Fruit fly (Drosophila melanogaster) whole organism, wandering third instar larva: ENCODE results near the gene SdhCL.

Experiments used
- Abd-B ChIP-seq: fragments of >200 bp; optimal IDR thresholded peaks from 2 replicates; lab custom pipeline; 2017; ENCODE audit warnings: missing biosample characterization, missing genetic modification characterization
- CG32264 ChIP-seq: fragments of 200-800 bp; sonication (Bioruptor generic); optimal IDR thresholded peaks from 2 replicates; lab custom pipeline; 2016; ENCODE audit warnings: missing biosample characterization, missing genetic modification characterization
- CG9705 ChIP-seq: fragments of 200-800 bp; sonication (Bioruptor generic); optimal IDR thresholded peaks from 2 replicates; lab custom pipeline; 2018; ENCODE audit warnings: missing biosample characterization, mild to moderate bottlenecking, missing genetic modification characterization
- CrebA ChIP-seq: fragments of 200-800 bp; sonication (Bioruptor generic); optimal IDR thresholded peaks from 2 replicates; lab custom pipeline; 2016; ENCODE audit warnings: missing biosample characterization, mild to moderate bottlenecking, missing genetic modification characterization, borderline replicate concordance
- Dfd ChIP-seq: fragments of >200 bp; optimal IDR thresholded peaks from 2 replicates; lab custom pipeline; 2017; ENCODE audit warnings: missing biosample characterization, missing genetic modification characterization
- Dif ChIP-seq: fragments of 200-275, 200-300 bp; sonication (Bioruptor generic); optimal IDR thresholded peaks from 2 replicates; lab custom pipeline; 2018; ENCODE audit warnings: missing biosample characterization, missing genetic modification characterization; ENCODE audit not compliant: partially characterized antibody
- GATAd ChIP-seq: sonication (Bioruptor generic); optimal IDR thresholded peaks from 2 replicates; lab custom pipeline; 2016; ENCODE audit warnings: missing biosample characterization, missing genetic modification characterization
- HLH106 ChIP-seq: fragments of 200-800 bp; optimal IDR thresholded peaks from 3 replicates; lab custom pipeline; 2019; ENCODE audit warnings: missing biosample characterization, mild to moderate bottlenecking, missing genetic modification characterization, moderate library complexity
- Hnf4 ChIP-seq: fragments of 200-800 bp; sonication (Bioruptor generic); optimal IDR thresholded peaks from 2 replicates; lab custom pipeline; 2016; ENCODE audit warnings: missing biosample characterization, mild to moderate bottlenecking, missing genetic modification characterization
- Hr78 ChIP-seq: fragments of >200 bp; optimal IDR thresholded peaks from 2 replicates; lab custom pipeline; 2017; ENCODE audit warnings: missing biosample characterization, missing genetic modification characterization
- Hr83 ChIP-seq: fragments of 200-300 bp; sonication (Bioruptor generic); optimal IDR thresholded peaks from 2 replicates; lab custom pipeline; 2016; ENCODE audit warnings: missing biosample characterization, mild to moderate bottlenecking, missing genetic modification characterization, moderate library complexity; ENCODE audit not compliant: poor library complexity, severe bottlenecking
- Jra ChIP-seq: sonication (Bioruptor generic); optimal IDR thresholded peaks from 2 replicates; lab custom pipeline; 2016; ENCODE audit warnings: missing biosample characterization, missing genetic modification characterization
- Mio ChIP-seq: sonication (Bioruptor generic); optimal IDR thresholded peaks from 2 replicates; lab custom pipeline; 2016; ENCODE audit warnings: missing biosample characterization, missing genetic modification characterization
- Myc ChIP-seq: fragments of >200 bp; optimal IDR thresholded peaks from 2 replicates; lab custom pipeline; 2017
- N ChIP-seq: fragments of >200 bp; optimal IDR thresholded peaks from 2 replicates; lab custom pipeline; 2018; ENCODE audit warnings: missing biosample characterization, missing external identifiers, missing genetic modification characterization
- OdsH ChIP-seq: fragments of 200-800 bp; sonication (Bioruptor generic); optimal IDR thresholded peaks from 2 replicates; lab custom pipeline; 2016; ENCODE audit warnings: missing biosample characterization, mild to moderate bottlenecking, missing genetic modification characterization
- Rel ChIP-seq, 2 experiments: fragments of 200-800 bp; sonication (Bioruptor generic) in 1 of 2; optimal IDR thresholded peaks; 2 replicates in 1 of 2; 3 replicates in 1 of 2; lab custom pipeline; 2016 to 2019; ENCODE audit warnings: mild to moderate bottlenecking in 2 of 2, missing biosample characterization in 2 of 2, missing genetic modification characterization in 2 of 2, moderate library complexity in 1 of 2
- Sp1 ChIP-seq: fragments of 200-800 bp; sonication (Bioruptor generic); optimal IDR thresholded peaks from 3 replicates; lab custom pipeline; 2019; ENCODE audit warnings: missing biosample characterization, mild to moderate bottlenecking, missing genetic modification characterization, moderate library complexity
- Vsx2 ChIP-seq: fragments of 200-300, 225-300 bp; sonication (Bioruptor generic); optimal IDR thresholded peaks from 2 replicates; lab custom pipeline; 2018; ENCODE audit warnings: missing biosample characterization, missing genetic modification characterization; ENCODE audit not compliant: partially characterized antibody
- br ChIP-seq: fragments of 200-800 bp; sonication (Bioruptor generic); optimal IDR thresholded peaks from 2 replicates; lab custom pipeline; 2016; ENCODE audit warnings: missing biosample characterization, missing genetic modification characterization
- brk ChIP-seq: fragments of 200-800 bp; sonication (Bioruptor generic); optimal IDR thresholded peaks from 2 replicates; lab custom pipeline; 2016; ENCODE audit warnings: missing biosample characterization, mild to moderate bottlenecking, missing genetic modification characterization
- dl ChIP-seq, 2 experiments: fragments of 175-275, 200-275 bp in 1 of 2; fragments of 200-275 bp in 1 of 2; sonication (Bioruptor generic); optimal IDR thresholded peaks; lab custom pipeline; 2018; ENCODE audit warnings: mild to moderate bottlenecking in 2 of 2, missing biosample characterization in 2 of 2, missing genetic modification characterization in 2 of 2, moderate library complexity in 2 of 2; ENCODE audit not compliant: partially characterized antibody in 2 of 2, insufficient read depth in 1 of 2
- dmrt93B ChIP-seq: fragments of 200-800 bp; sonication (Bioruptor generic); optimal IDR thresholded peaks from 2 replicates; lab custom pipeline; 2018; ENCODE audit warnings: missing biosample characterization, mild to moderate bottlenecking, missing genetic modification characterization
- dsf ChIP-seq: sonication (Bioruptor generic); optimal IDR thresholded peaks from 2 replicates; lab custom pipeline; 2016; ENCODE audit warnings: missing biosample characterization, missing genetic modification characterization, borderline replicate concordance
- ey ChIP-seq: fragments of 200-800 bp; sonication (Bioruptor generic); optimal IDR thresholded peaks from 2 replicates; lab custom pipeline; 2016; ENCODE audit warnings: missing biosample characterization, missing genetic modification characterization
- foxo ChIP-seq, 2 experiments: fragments of 200-800 bp; sonication (Bioruptor generic); optimal IDR thresholded peaks; 2 replicates in 1 of 2; 3 replicates in 1 of 2; lab custom pipeline; 2016 to 2017; ENCODE audit warnings: missing biosample characterization in 2 of 2, missing genetic modification characterization in 2 of 2
- fru ChIP-seq: fragments of 200-800 bp; sonication (Bioruptor generic); optimal IDR thresholded peaks from 3 replicates; lab custom pipeline; 2016; ENCODE audit warnings: missing biosample characterization, mild to moderate bottlenecking, missing genetic modification characterization
- h ChIP-seq: fragments of 200-800 bp; sonication (Bioruptor generic); optimal IDR thresholded peaks from 3 replicates; lab custom pipeline; 2016; ENCODE audit warnings: missing biosample characterization, mild to moderate bottlenecking, missing genetic modification characterization
- jim ChIP-seq: fragments of 175-275, 200-325 bp; sonication (Bioruptor generic); optimal IDR thresholded peaks from 2 replicates; lab custom pipeline; 2016; ENCODE audit warnings: missing biosample characterization, mild to moderate bottlenecking, missing genetic modification characterization
- lola ChIP-seq: fragments of >200 bp; optimal IDR thresholded peaks from 2 replicates; lab custom pipeline; 2017; ENCODE audit warnings: missing biosample characterization, missing genetic modification characterization
- pan ChIP-seq: fragments of >200 bp; optimal IDR thresholded peaks from 2 replicates; lab custom pipeline; 2017
- psq ChIP-seq: fragments of 200-800 bp; sonication (Bioruptor generic); optimal IDR thresholded peaks from 3 replicates; lab custom pipeline; 2017; ENCODE audit warnings: missing biosample characterization, mild to moderate bottlenecking, missing genetic modification characterization, moderate library complexity
- rgr ChIP-seq: fragments of 200-800 bp; sonication (Bioruptor generic); optimal IDR thresholded peaks from 3 replicates; lab custom pipeline; 2016; ENCODE audit warnings: missing biosample characterization, mild to moderate bottlenecking, missing genetic modification characterization
- sage ChIP-seq: fragments of 200-800 bp; sonication (Bioruptor generic); optimal IDR thresholded peaks from 2 replicates; lab custom pipeline; 2016; ENCODE audit warnings: missing biosample characterization, mild to moderate bottlenecking, missing genetic modification characterization
- sv ChIP-seq: fragments of 200-800 bp; sonication (Bioruptor generic); optimal IDR thresholded peaks from 3 replicates; lab custom pipeline; 2016; ENCODE audit warnings: missing biosample characterization, missing genetic modification characterization
- tai ChIP-seq: sonication (Bioruptor generic); optimal IDR thresholded peaks from 2 replicates; lab custom pipeline; 2016; ENCODE audit warnings: missing biosample characterization, missing genetic modification characterization
- usp ChIP-seq: fragments of >200 bp; optimal IDR thresholded peaks from 2 replicates; lab custom pipeline; 2017; ENCODE audit warnings: missing biosample characterization, missing genetic modification characterization
- woc ChIP-seq: sonication (Bioruptor generic); optimal IDR thresholded peaks from 2 replicates; lab custom pipeline; 2016; ENCODE audit warnings: missing biosample characterization, mild to moderate bottlenecking, missing genetic modification characterization

SdhCL gene

DNA sequence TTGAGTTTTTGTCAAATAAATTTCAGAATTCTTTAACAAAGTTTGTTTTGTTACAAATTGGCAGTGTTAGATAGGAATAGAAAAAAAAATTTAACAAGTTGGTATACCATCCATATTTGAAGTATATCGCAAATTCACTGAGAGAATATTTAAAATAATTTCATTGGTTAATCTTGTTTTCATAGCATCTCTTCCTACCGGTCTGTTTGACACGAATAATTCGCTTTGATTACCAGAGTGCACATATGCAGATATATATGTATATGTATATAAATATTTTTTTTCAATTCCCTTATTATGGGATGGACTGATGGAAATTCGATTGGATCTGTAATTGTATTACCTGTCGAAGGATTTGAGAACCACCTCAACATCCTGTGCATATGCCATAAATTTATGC is at the start of gene SdhCL:
Gene SdhCL (minus strand): TSS at position 101 of the 400 bp plus-strand sequence.
- TF ChIP-seq OdsH (GFP tag; lab: Kevin White, UChicago) (no peak), usp (GFP tag; lab: Kevin White, UChicago) (no peak), fru (no peak), br (GFP tag; lab: Kevin White, UChicago) (no peak), sv (no peak), Hr83 (no peak), sage (GFP tag; lab: Kevin White, UChicago) (no peak), pan (lab: Kevin White, UChicago) (no peak), Sp1 (GFP tag; lab: Kevin White, UChicago) (no peak), Vsx2 (GFP tag; lab: Kevin White, UChicago) (no peak), Mio (GFP tag; lab: Kevin White, UChicago) (no peak), Rel (GFP tag; optimal IDR thresholded peaks at IDR 0.05; lab: Kevin White, UChicago) (no peak), Rel (tag; optimal IDR thresholded peaks at IDR 0.05; lab: Kevin White, UChicago) (no peak), CrebA (GFP tag; lab: Kevin White, UChicago) (no peak), rgr (no peak), foxo (GFP tag; optimal IDR thresholded peaks at IDR 0.05; lab: Kevin White, UChicago) (no peak), CG9705 (GFP tag; lab: Kevin White, UChicago) (no peak), CG32264 (GFP tag; lab: Kevin White, UChicago) (no peak)

DNA sequence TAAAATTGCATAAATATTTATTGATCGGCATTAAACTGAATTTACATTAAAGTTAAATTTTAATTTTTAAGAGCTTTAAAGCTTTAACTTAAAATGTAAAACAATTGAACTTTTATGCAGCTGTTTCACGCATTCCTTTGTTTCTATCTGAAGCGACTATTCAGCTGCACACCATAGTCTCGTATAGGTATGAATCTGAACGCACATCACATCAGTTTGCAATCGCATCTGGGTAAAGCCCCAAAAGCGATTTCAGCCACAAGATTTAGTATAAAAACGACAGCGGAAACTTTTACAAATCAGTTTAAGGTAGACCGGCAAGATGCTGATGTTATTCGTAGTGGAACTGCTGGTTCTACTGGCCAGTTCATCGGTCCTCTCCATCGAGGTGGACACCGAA is 45.4 kb upstream of the SdhCL start, which contains the start of gene CG4757:
Gene CG4757 (plus strand): TSS at position 301 of the 400 bp plus-strand sequence.
- TF ChIP-seq sage (GFP tag; lab: Kevin White, UChicago) = no peak
- TF ChIP-seq dmrt93B (GFP tag; lab: Kevin White, UChicago) = no peak

DNA sequence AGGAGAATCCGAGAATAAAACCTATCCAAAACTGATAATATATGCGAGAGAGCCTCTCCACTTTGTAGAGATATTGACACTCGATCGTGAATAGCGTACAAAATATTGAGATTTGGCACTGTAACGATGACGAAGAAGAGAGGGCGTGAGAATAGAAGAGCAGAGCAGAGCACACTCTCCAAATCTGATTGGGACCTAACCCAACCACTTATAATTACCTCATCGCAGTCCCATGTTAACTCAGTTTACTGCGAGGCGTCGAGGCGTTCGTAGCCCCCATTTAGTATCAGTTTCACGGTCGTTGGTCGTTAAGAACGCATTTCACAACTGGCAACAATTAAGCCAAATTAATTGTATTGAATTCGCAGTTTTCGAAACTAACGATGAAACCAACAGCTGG is 41.4 kb upstream of the SdhCL start, which contains the start of gene Ugt302C1:
Gene Ugt302C1 (plus strand): TSS at position 241 of the 400 bp plus-strand sequence.
- TF ChIP-seq Hr78 (GFP tag; lab: Kevin White, UChicago) = no peak
- no peak for TF ChIP-seq Myc (lab: Kevin White, UChicago)
- no peak for TF ChIP-seq OdsH (GFP tag; lab: Kevin White, UChicago)
- no peak for TF ChIP-seq CG9705 (GFP tag; lab: Kevin White, UChicago)
- TF ChIP-seq Dif = peak; percentile 94
- TF ChIP-seq h = peak; percentile 34
- no peak for TF ChIP-seq GATAd (GFP tag; lab: Kevin White, UChicago)
- no peak for TF ChIP-seq CG32264 (GFP tag; lab: Kevin White, UChicago)
- no peak for TF ChIP-seq woc (GFP tag; lab: Kevin White, UChicago)
- TF ChIP-seq fru = peak; percentile 80
- peak; percentile 35 for TF ChIP-seq rgr
- no peak for TF ChIP-seq usp (GFP tag; lab: Kevin White, UChicago)
- TF ChIP-seq Hnf4 (GFP tag; lab: Kevin White, UChicago) = peak; percentile 25
- peak; percentile 84 for TF ChIP-seq Vsx2 (GFP tag; lab: Kevin White, UChicago)
- TF ChIP-seq Sp1 (GFP tag; lab: Kevin White, UChicago) = no peak
- no peak for TF ChIP-seq tai (GFP tag; lab: Kevin White, UChicago)
- peak; percentile 1 for TF ChIP-seq CrebA (GFP tag; lab: Kevin White, UChicago)
- peak; percentile 63 for TF ChIP-seq psq (GFP tag; lab: Kevin White, UChicago)
- TF ChIP-seq br (GFP tag; lab: Kevin White, UChicago) = peak; percentile 38
- no peak for TF ChIP-seq Abd-B (GFP tag; lab: Kevin White, UChicago)
- peak; percentile 89 to 93 for TF ChIP-seq dl (GFP tag; optimal IDR thresholded peaks at IDR 0.05; lab: Kevin White, UChicago; ENCODE audit: insufficient read depth in 1 of 2, partially characterized antibody in 2 of 2)
- no peak for TF ChIP-seq dmrt93B (GFP tag; lab: Kevin White, UChicago)
- peak; percentile 68 for TF ChIP-seq Jra (GFP tag; lab: Kevin White, UChicago)
- TF ChIP-seq lola (GFP tag; lab: Kevin White, UChicago) = no peak
- TF ChIP-seq dsf (GFP tag; lab: Kevin White, UChicago) = no peak
- no peak for TF ChIP-seq Hr83
- TF ChIP-seq Rel (GFP tag; optimal IDR thresholded peaks at IDR 0.05; lab: Kevin White, UChicago) = no peak
- no peak for TF ChIP-seq Rel (tag; optimal IDR thresholded peaks at IDR 0.05; lab: Kevin White, UChicago)
- no peak for TF ChIP-seq N
- TF ChIP-seq sv = no peak
- TF ChIP-seq pan (lab: Kevin White, UChicago) = no peak
- peak; percentile 2 for TF ChIP-seq jim (GFP tag; lab: Kevin White, UChicago)
- peak; percentile 14 for TF ChIP-seq brk (GFP tag; lab: Kevin White, UChicago)
- TF ChIP-seq foxo (GFP tag; optimal IDR thresholded peaks at IDR 0.05; lab: Kevin White, UChicago) = peak in 1 of 2 experiments; percentile 16
- no peak for TF ChIP-seq HLH106 (tag; lab: Kevin White, UChicago)
- TF ChIP-seq Dfd = no peak
- TF ChIP-seq sage (GFP tag; lab: Kevin White, UChicago) = no peak
- no peak for TF ChIP-seq ey (GFP tag; lab: Kevin White, UChicago)
- no peak for TF ChIP-seq Mio (GFP tag; lab: Kevin White, UChicago)
